Fruit fly (Drosophila melanogaster) whole organism, embryonic: ENCODE results near the gene phr6-4.
A peak's percentile ranks its signal among the peaks of the same experiment; 100 is the strongest.

Experiments
- Bdp1 ChIP-seq: fragments of 200-800 bp; sonication (Bioruptor generic); optimal IDR thresholded peaks from 3 replicates; lab custom pipeline; 2016; ENCODE audit warnings: missing biosample characterization, missing genetic modification characterization
- CG10147 ChIP-seq: fragments of 200-800 bp; sonication (Bioruptor generic); optimal IDR thresholded peaks from 2 replicates; lab custom pipeline; 2019; ENCODE audit warnings: missing biosample characterization, mild to moderate bottlenecking, missing genetic modification characterization, moderate library complexity
- CG12769 ChIP-seq: fragments of 200-800 bp; sonication (Bioruptor generic); optimal IDR thresholded peaks from 2 replicates; lab custom pipeline; 2019; ENCODE audit warnings: missing biosample characterization, mild to moderate bottlenecking, missing genetic modification characterization, moderate library complexity
- CG14050 ChIP-seq: fragments of 200-800 bp; sonication (Bioruptor generic); IDR thresholded peaks from 3 replicates; pipeline ENCODE4 v1.3.6; 2022; ENCODE audit warnings: missing biosample characterization, missing genetic modification characterization
- CG1602 ChIP-seq: fragments of 200-800 bp; sonication (Bioruptor generic); optimal IDR thresholded peaks from 3 replicates; lab custom pipeline; 2016; ENCODE audit warnings: missing biosample characterization, missing genetic modification characterization
- CG16779 ChIP-seq: fragments of 200-800 bp; sonication (Bioruptor generic); IDR thresholded peaks from 2 replicates; pipeline ENCODE4 v1.3.6; 2022; ENCODE audit warnings: missing biosample characterization, missing genetic modification characterization
- CG16813 ChIP-seq: fragments of 200-800 bp; sonication (Bioruptor generic); IDR thresholded peaks from 3 replicates; pipeline ENCODE4 v1.3.6; 2022; ENCODE audit warnings: missing biosample characterization, missing genetic modification characterization; ENCODE audit not compliant: partially characterized antibody
- CG17829 ChIP-seq: fragments of 200-800 bp; optimal IDR thresholded peaks from 2 replicates; lab custom pipeline; 2019; ENCODE audit warnings: missing biosample characterization, mild to moderate bottlenecking, missing genetic modification characterization, moderate library complexity
- CG1832 ChIP-seq: fragments of 200-800 bp; sonication (Bioruptor generic); optimal IDR thresholded peaks from 2 replicates; lab custom pipeline; 2017; ENCODE audit warnings: missing biosample characterization, mild to moderate bottlenecking, missing genetic modification characterization, inconsistent platforms
- CG2712 ChIP-seq: fragments of 200-800 bp; optimal IDR thresholded peaks from 3 replicates; lab custom pipeline; 2019; ENCODE audit warnings: missing biosample characterization, mild to moderate bottlenecking, missing genetic modification characterization, moderate library complexity
- CG3065 ChIP-seq: fragments of 200-800 bp; sonication (Bioruptor generic); optimal IDR thresholded peaks from 2 replicates; lab custom pipeline; 2016; ENCODE audit warnings: missing biosample characterization, missing genetic modification characterization
- CG32767 ChIP-seq: fragments of 200-800 bp; sonication (Bioruptor generic); IDR thresholded peaks from 2 replicates; pipeline ENCODE4 v1.3.6; 2022; ENCODE audit warnings: missing biosample characterization, missing genetic modification characterization
- CG32772 ChIP-seq: fragments of 200-800 bp; sonication (Bioruptor generic); IDR thresholded peaks from 2 replicates; pipeline ENCODE4 v1.3.6; 2022; ENCODE audit warnings: missing biosample characterization, missing genetic modification characterization
- CG7556 ChIP-seq: fragments of 200-800 bp; sonication (Bioruptor generic); optimal IDR thresholded peaks from 2 replicates; lab custom pipeline; 2017; ENCODE audit warnings: missing biosample characterization, mild to moderate bottlenecking, missing genetic modification characterization
- CG7745 ChIP-seq: fragments of 200-800 bp; sonication (Bioruptor generic); optimal IDR thresholded peaks from 2 replicates; lab custom pipeline; 2018; ENCODE audit warnings: missing biosample characterization, mild to moderate bottlenecking, missing genetic modification characterization, moderate library complexity
- CG9817 ChIP-seq: fragments of 200-800 bp; sonication (Bioruptor generic); optimal IDR thresholded peaks from 2 replicates; lab custom pipeline; 2018; ENCODE audit warnings: missing biosample characterization, mild to moderate bottlenecking, missing genetic modification characterization, moderate library complexity
- CG9932 ChIP-seq: fragments of 200-800 bp; sonication (Bioruptor generic); IDR thresholded peaks from 2 replicates; pipeline ENCODE4 v1.3.6; 2022; ENCODE audit warnings: missing biosample characterization, missing genetic modification characterization
- Dll ChIP-seq: fragments of 200-800 bp; sonication (Bioruptor generic); IDR thresholded peaks from 4 replicates; pipeline ENCODE4 v1.3.6; 2022; ENCODE audit warnings: missing biosample characterization, missing genetic modification characterization; ENCODE audit not compliant: partially characterized antibody
- HHEX ChIP-seq: fragments of 200-800 bp; sonication (Bioruptor generic); optimal IDR thresholded peaks from 3 replicates; lab custom pipeline; 2017; ENCODE audit warnings: missing biosample characterization, mild to moderate bottlenecking, missing genetic modification characterization, missing genetic modification reagents
- HmgD ChIP-seq: fragments of 200-800 bp; sonication (Bioruptor generic); optimal IDR thresholded peaks from 3 replicates; lab custom pipeline; 2016; ENCODE audit warnings: missing biosample characterization, missing genetic modification characterization
- Lim3 ChIP-seq: fragments of 200-800 bp; sonication (Bioruptor generic); IDR thresholded peaks from 2 replicates; pipeline ENCODE4 v1.3.6; 2022; ENCODE audit warnings: missing biosample characterization, missing genetic modification characterization
- MESR4 ChIP-seq: fragments of 200-800 bp; sonication (Bioruptor generic); optimal IDR thresholded peaks from 2 replicates; lab custom pipeline; 2018; ENCODE audit warnings: missing biosample characterization, mild to moderate bottlenecking, missing genetic modification characterization, moderate library complexity
- NC2β ChIP-seq: fragments of 200-800 bp; sonication (Bioruptor generic); optimal IDR thresholded peaks from 2 replicates; lab custom pipeline; 2016; ENCODE audit warnings: missing biosample characterization, missing genetic modification characterization
- Spps ChIP-seq: fragments of 200-800 bp; sonication (Bioruptor generic); optimal IDR thresholded peaks from 2 replicates; lab custom pipeline; 2018; ENCODE audit warnings: missing biosample characterization, mild to moderate bottlenecking, missing genetic modification characterization
- TFAM ChIP-seq: fragments of 200-800 bp; sonication (Bioruptor generic); optimal IDR thresholded peaks from 2 replicates; lab custom pipeline; 2017; ENCODE audit warnings: missing biosample characterization, missing genetic modification characterization, inconsistent platforms
- Usf ChIP-seq: fragments of 200-800 bp; sonication (Bioruptor generic); optimal IDR thresholded peaks from 2 replicates; lab custom pipeline; 2017; ENCODE audit warnings: missing genotype, missing biosample characterization, missing genetic modification characterization
- ac ChIP-seq: fragments of 200-800 bp; sonication (Bioruptor generic); optimal IDR thresholded peaks from 3 replicates; lab custom pipeline; 2017; ENCODE audit warnings: missing biosample characterization, mild to moderate bottlenecking, missing genetic modification characterization
- aop ChIP-seq: fragments of 200-800 bp; sonication (Bioruptor generic); IDR thresholded peaks from 2 replicates; pipeline ENCODE4 v1.3.6; 2022; ENCODE audit warnings: missing biosample characterization, missing genetic modification characterization
- bab2 ChIP-seq: fragments of 200-800 bp; sonication (Bioruptor generic); optimal IDR thresholded peaks from 2 replicates; lab custom pipeline; 2016; ENCODE audit warnings: missing biosample characterization, missing genetic modification characterization
- bcd ChIP-seq: fragments of 200-800 bp; sonication (Bioruptor generic); optimal IDR thresholded peaks from 2 replicates; lab custom pipeline; 2017; ENCODE audit warnings: missing biosample characterization, mild to moderate bottlenecking, missing genetic modification characterization
- btn ChIP-seq: fragments of 200-800 bp; sonication (Bioruptor generic); optimal IDR thresholded peaks from 2 replicates; lab custom pipeline; 2016; ENCODE audit warnings: missing biosample characterization, missing genetic modification characterization
- crc ChIP-seq: fragments of 200-800 bp; sonication (Bioruptor generic); optimal IDR thresholded peaks from 2 replicates; lab custom pipeline; 2016; ENCODE audit warnings: missing biosample characterization, missing genetic modification characterization
- croc ChIP-seq: fragments of 200-800 bp; sonication (Bioruptor generic); conservative IDR thresholded peaks from 3 replicates; pipeline ENCODE4 v1.3.6; 2022; ENCODE audit warnings: missing biosample characterization, missing genetic modification characterization
- dm ChIP-seq: fragments of 200-800 bp; sonication (Bioruptor generic); optimal IDR thresholded peaks from 3 replicates; lab custom pipeline; 2016; ENCODE audit warnings: missing biosample characterization, missing genetic modification characterization
- dmrt11E ChIP-seq: fragments of 200-800 bp; sonication (Bioruptor generic); optimal IDR thresholded peaks from 3 replicates; lab custom pipeline; 2018; ENCODE audit warnings: missing biosample characterization, mild to moderate bottlenecking, missing genetic modification characterization, moderate library complexity
- gce ChIP-seq: fragments of 200-800 bp; sonication (Bioruptor generic); IDR thresholded peaks from 3 replicates; pipeline ENCODE4 v1.3.6; 2022; ENCODE audit warnings: missing biosample characterization, missing genetic modification characterization
- kni ChIP-seq: fragments of 200-800 bp; sonication (Bioruptor generic); optimal IDR thresholded peaks from 3 replicates; lab custom pipeline; 2017; ENCODE audit warnings: mild to moderate bottlenecking, missing biosample characterization, missing genetic modification reagents, missing genetic modification characterization
- lov ChIP-seq, 2 experiments: fragments of 200-800 bp in 1 of 2; fragments of >200 bp in 1 of 2; sonication (Bioruptor generic) in 1 of 2; IDR thresholded peaks in 1 of 2; optimal IDR thresholded peaks in 1 of 2; 2 replicates in 1 of 2; 3 replicates in 1 of 2; pipeline versions ENCODE4 v1.3.6 to Lab custom; 2017 to 2022; ENCODE audit warnings: missing biosample characterization in 1 of 2, missing genetic modification characterization in 1 of 2
- maf-S ChIP-seq: fragments of 200-800 bp; sonication (Bioruptor generic); optimal IDR thresholded peaks from 2 replicates; lab custom pipeline; 2016; ENCODE audit warnings: missing biosample characterization, missing genetic modification characterization
- mld ChIP-seq: fragments of 200-800 bp; sonication (Bioruptor generic); IDR thresholded peaks from 3 replicates; pipeline ENCODE4 v1.3.6; 2022; ENCODE audit warnings: missing biosample characterization, missing genetic modification characterization; ENCODE audit not compliant: partially characterized antibody
- oc ChIP-seq: fragments of 200-800 bp; sonication (Bioruptor generic); optimal IDR thresholded peaks from 2 replicates; lab custom pipeline; 2018; ENCODE audit warnings: missing biosample characterization, mild to moderate bottlenecking, missing genetic modification characterization, moderate library complexity
- repo ChIP-seq: fragments of 200-800 bp; sonication (Bioruptor generic); optimal IDR thresholded peaks from 2 replicates; lab custom pipeline; 2016; ENCODE audit warnings: missing biosample characterization, missing genetic modification characterization
- row ChIP-seq: fragments of 200-800 bp; sonication (Bioruptor generic); IDR thresholded peaks from 3 replicates; pipeline ENCODE4 v1.3.6; 2022; ENCODE audit warnings: missing biosample characterization, missing genetic modification characterization
- sc ChIP-seq, 3 experiments: fragments of >200 bp in 2 of 3; fragments of 200-800 bp in 1 of 3; sonication (Bioruptor generic) in 1 of 3; optimal IDR thresholded peaks; 2 replicates in 2 of 3; 3 replicates in 1 of 3; lab custom pipeline; 2017; ENCODE audit warnings: mild to moderate bottlenecking in 1 of 3, missing biosample characterization in 1 of 3, missing genetic modification characterization in 1 of 3, missing genetic modification reagents in 1 of 3
- sens ChIP-seq: fragments of 200-800 bp; sonication (Bioruptor generic); peaks from one replicate; lab custom pipeline; 2016; ENCODE audit warnings: missing biosample characterization, missing genetic modification characterization
- shn ChIP-seq: fragments of 200-800 bp; sonication (Bioruptor generic); optimal IDR thresholded peaks from 3 replicates; lab custom pipeline; 2016; ENCODE audit warnings: missing biosample characterization, missing genetic modification characterization
- sna ChIP-seq: fragments of 200-800 bp; sonication (Bioruptor generic); IDR thresholded peaks from 2 replicates; pipeline ENCODE4 v1.3.6; 2022; ENCODE audit warnings: missing biosample characterization, missing genetic modification characterization; ENCODE audit not compliant: partially characterized antibody
- sr ChIP-seq: fragments of 200-800 bp; sonication (Bioruptor generic); IDR thresholded peaks from 3 replicates; pipeline ENCODE4 v1.3.6; 2022; ENCODE audit warnings: missing biosample characterization, missing genetic modification characterization
- ssp ChIP-seq: fragments of 200-800 bp; sonication (Bioruptor generic); IDR thresholded peaks from 2 replicates; pipeline ENCODE4 v1.3.6; 2022; ENCODE audit warnings: missing biosample characterization, missing genetic modification characterization
- tna ChIP-seq: fragments of 200-800 bp; sonication (Bioruptor generic); IDR thresholded peaks from 2 replicates; pipeline ENCODE4 v1.3.6; 2022; ENCODE audit warnings: missing biosample characterization, missing genetic modification characterization; ENCODE audit not compliant: partially characterized antibody

The phr6-4 gene

dm6 chr2L:20638413-20638812 lies 7.2 kb downstream of the phr6-4 start (continued):
- TF ChIP-seq lov (optimal IDR thresholded peaks at IDR 0.05; lab: Kevin White, UChicago) (no peak), lov (GFP tag; IDR thresholded peaks at IDR 0.05; lab: Robert Waterston, UW) (peak; percentile 17; the same call in 1 of the 3 replicates), TFAM (GFP tag; lab: Kevin White, UChicago) (no peak), CG7556 (GFP tag; lab: Kevin White, UChicago) (no peak), mld (GFP tag; lab: Robert Waterston, UW) (peak; percentile 44; the same call in 1 of the 3 replicates), CG1602 (GFP tag; lab: Kevin White, UChicago) (no peak), dmrt11E (no peak), CG14050 (GFP tag; lab: Robert Waterston, UW) (no peak), CG32772 (GFP tag; lab: Robert Waterston, UW) (no peak), CG12769 (tag; lab: Kevin White, UChicago) (peak; percentile 67), Bdp1 (no peak), CG10147 (GFP tag; lab: Kevin White, UChicago) (no peak), Lim3 (GFP tag; lab: Robert Waterston, UW) (no peak), sens (GFP tag; lab: Kevin White, UChicago) (no peak), croc (no peak), crc (no peak), ssp (GFP tag; lab: Robert Waterston, UW) (no peak), gce (GFP tag; lab: Robert Waterston, UW) (no peak), dm (GFP tag; lab: Kevin White, UChicago) (peak; percentile 32), NC2β (GFP tag; lab: Kevin White, UChicago) (no peak), sc (optimal IDR thresholded peaks at IDR 0.05; lab: Kevin White, UChicago) (no peak), sc (GFP tag; optimal IDR thresholded peaks at IDR 0.05; lab: Kevin White, UChicago) (peak; percentile 25), MESR4 (GFP tag; lab: Kevin White, UChicago) (peak; percentile 20), bab2 (GFP tag; lab: Kevin White, UChicago) (no peak), bcd (peak; percentile 16), HHEX (no peak), maf-S (no peak), repo (no peak), btn (GFP tag; lab: Kevin White, UChicago) (no peak), Dll (GFP tag; lab: Robert Waterston, UW) (0 out of 4 replicates have a peak, but pooled peaks have one; percentile 38), Usf (GFP tag; lab: Kevin White, UChicago) (no peak), oc (tag; lab: Kevin White, UChicago) (no peak), CG17829 (tag; lab: Kevin White, UChicago) (no peak), ac (peak; percentile 87), shn (GFP tag; lab: Kevin White, UChicago) (no peak), CG16779 (no peak), tna (GFP tag; lab: Robert Waterston, UW) (no peak), CG9817 (tag; lab: Kevin White, UChicago) (no peak), Spps (tag; lab: Kevin White, UChicago) (no peak), CG32767 (GFP tag; lab: Robert Waterston, UW) (no peak), CG9932 (GFP tag; lab: Robert Waterston, UW) (no peak), CG2712 (tag; lab: Kevin White, UChicago) (no peak), row (GFP tag; lab: Robert Waterston, UW) (0 out of 3 replicates have a peak, but pooled peaks have one; percentile 41), HmgD (GFP tag; lab: Kevin White, UChicago) (peak; percentile 32), kni (GFP tag; lab: Kevin White, UChicago) (peak; percentile 27), CG16813 (GFP tag; lab: Robert Waterston, UW) (peak; percentile 49; the same call in 2 of the 3 replicates), sna (GFP tag; lab: Robert Waterston, UW) (no peak), CG7745 (tag; lab: Kevin White, UChicago) (no peak), aop (GFP tag; lab: Robert Waterston, UW) (no peak), CG3065 (GFP tag; lab: Kevin White, UChicago) (no peak), sr (peak; percentile 91), CG1832 (GFP tag; lab: Kevin White, UChicago) (peak; percentile 45)
